In the genomic region with DNA sequence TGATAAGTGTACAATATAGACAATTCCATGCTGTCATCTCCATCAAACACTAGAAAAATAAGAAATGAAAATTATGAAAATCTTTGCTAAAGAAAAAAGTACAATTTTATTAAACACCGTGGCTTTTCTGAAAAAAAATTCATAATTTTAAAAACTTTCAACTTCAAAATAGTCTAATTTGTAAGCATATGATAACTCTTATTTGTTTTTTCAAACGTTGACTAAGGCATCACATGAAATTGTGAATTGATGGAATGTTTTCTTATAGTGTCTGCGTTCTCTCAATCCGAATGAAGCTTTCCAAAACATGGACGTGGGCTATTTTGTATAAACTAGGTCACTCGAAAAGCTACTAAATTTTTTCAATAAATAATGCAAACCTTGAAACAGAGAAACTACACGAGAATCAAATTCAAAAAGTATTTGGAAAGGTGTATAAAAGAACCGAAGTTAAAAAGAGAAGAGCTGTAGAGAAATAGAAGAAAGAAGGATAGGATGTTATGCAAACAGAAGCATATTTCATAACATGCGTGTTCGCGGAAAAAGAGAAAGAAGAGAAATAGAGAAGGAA, we compare ENCODE assay signal across 3 worm cellular contexts.
TF ChIP-seq lines count a peak whose summit lies in the region.

clp-9 (minus strand) TSS at position 51 of the 571 bp plus-strand sequence.

TF ChIP-seq in whole organism, L1 larva, 84 proteins besides CTCF, POLR2A, EP300 and RAD21:
- TF ChIP-seq efl-1 (optimal IDR thresholded peaks at IDR 0.05; lab: Kevin White, UChicago), result peak in 1 of 2 experiments; percentile 24
- TF ChIP-seq efl-1 (GFP tag; optimal IDR thresholded peaks at IDR 0.05 in 1 of 2; lab: Kevin White, UChicago), result no peak
- peak; percentile 20 for TF ChIP-seq fkh-8 (tag; optimal IDR thresholded peaks at IDR 0.05; lab: Kevin White, UChicago)
- TF ChIP-seq skn-1 (tag; optimal IDR thresholded peaks at IDR 0.05; lab: Kevin White, UChicago), result peak; percentile 22
- no peak for TF ChIP-seq ztf-4 (tag; optimal IDR thresholded peaks at IDR 0.05; lab: Kevin White, UChicago)
- peak; percentile 8 for TF ChIP-seq blmp-1 (tag; optimal IDR thresholded peaks at IDR 0.05; lab: Kevin White, UChicago)
- no peak for TF ChIP-seq zag-1 (tag; optimal IDR thresholded peaks at IDR 0.05; lab: Kevin White, UChicago)
- TF ChIP-seq grh-1 (GFP tag; IDR thresholded peaks at IDR 0.05; lab: Robert Waterston, UW), result no peak
TF ChIP-seq in whole organism, L1 larva: peak in this region for 4.

TF ChIP-seq in whole organism, L2 larva, 48 proteins besides CTCF, POLR2A, EP300 and RAD21:
- no peak for TF ChIP-seq nhr-6 (tag; optimal IDR thresholded peaks at IDR 0.05; lab: Kevin White, UChicago)
- TF ChIP-seq mab-5 (tag; optimal IDR thresholded peaks at IDR 0.05; lab: Kevin White, UChicago), result no peak
- TF ChIP-seq nhr-12 (tag; optimal IDR thresholded peaks at IDR 0.05; lab: Kevin White, UChicago), result no peak
- no peak for TF ChIP-seq alr-1 (tag; optimal IDR thresholded peaks at IDR 0.05; lab: Kevin White, UChicago)
- no peak for TF ChIP-seq nhr-25 (tag; optimal IDR thresholded peaks at IDR 0.05; lab: Kevin White, UChicago)
- peak; percentile 31 for TF ChIP-seq C34F6.9 (tag; optimal IDR thresholded peaks at IDR 0.05; lab: Kevin White, UChicago)
- no peak for TF ChIP-seq lsy-2 (tag; optimal IDR thresholded peaks at IDR 0.05; lab: Kevin White, UChicago)
- no peak for TF ChIP-seq snpc-4 (tag; optimal IDR thresholded peaks at IDR 0.05; lab: Kevin White, UChicago)
- no peak for TF ChIP-seq ztf-1 (GFP tag; conservative IDR thresholded peaks at IDR 0.05; lab: Robert Waterston, UW)
- TF ChIP-seq sma-3 (GFP tag; optimal IDR thresholded peaks at IDR 0.05; lab: Kevin White, UChicago), result no peak
- no peak for TF ChIP-seq lin-39 (tag; optimal IDR thresholded peaks at IDR 0.05; lab: Kevin White, UChicago)
- no peak for TF ChIP-seq mdl-1 (tag; optimal IDR thresholded peaks at IDR 0.05; lab: Kevin White, UChicago)
- TF ChIP-seq ztf-11 (tag; optimal IDR thresholded peaks at IDR 0.05; lab: Kevin White, UChicago), result no peak
- no peak for TF ChIP-seq mbf-1 (tag; optimal IDR thresholded peaks at IDR 0.05; lab: Kevin White, UChicago)
- peak; percentile 77 for TF ChIP-seq unc-55 (GFP tag; optimal IDR thresholded peaks at IDR 0.05; lab: Kevin White, UChicago)

TF ChIP-seq in whole organism, L3 larva, 47 proteins besides CTCF, POLR2A, EP300 and RAD21:
- no peak for TF ChIP-seq nhr-237 (tag; optimal IDR thresholded peaks at IDR 0.05; lab: Kevin White, UChicago)
- TF ChIP-seq pha-4 (tag; optimal IDR thresholded peaks at IDR 0.05; lab: Kevin White, UChicago), result peak; percentile 40
- TF ChIP-seq hmg-11 (tag; optimal IDR thresholded peaks at IDR 0.05; lab: Kevin White, UChicago), result no peak
- TF ChIP-seq nhr-23 (tag; optimal IDR thresholded peaks at IDR 0.05; lab: Kevin White, UChicago), result peak; percentile 39

Comparison
In these comparisons a context has a peak if more than half of its experiments do, and no peak if none do; other contexts are left out.
1. Of the 22 proteins assayed by ChIP-seq in both whole organism, L1 larva and whole organism, L2 larva: peak only in whole organism, L1 larva: blmp-1 and skn-1; only in whole organism, L2 larva: none; in both: none; in neither: 20.